Worm (Caenorhabditis elegans) whole organism, mixed stage, embryonic: ENCODE measurements around the gene octr-1.

Experiments
- ceh-83 ChIP-seq: fragments of 200-800 bp; sonication (Bioruptor generic); optimal IDR thresholded peaks from 2 replicates; lab custom pipeline; 2018; ENCODE audit warnings: mild to moderate bottlenecking, missing genetic modification characterization, missing compliant biosample characterization
- lsy-2 ChIP-seq: fragments of 150-350 bp; optimal IDR thresholded peaks from 2 replicates; lab custom pipeline; 2014; ENCODE audit warnings: missing biosample characterization, missing genetic modification characterization
- nhr-28 ChIP-seq: fragments of 150-350 bp; optimal IDR thresholded peaks from 2 replicates; lab custom pipeline; 2014; ENCODE audit warnings: missing biosample characterization, missing genetic modification characterization
- pha-4 ChIP-seq: fragments of 150-350 bp; optimal IDR thresholded peaks from 2 replicates; lab custom pipeline; 2018; ENCODE audit warnings: missing biosample characterization, missing genetic modification reagents, missing genetic modification characterization
- ztf-11 ChIP-seq: fragments of 150-350 bp; optimal IDR thresholded peaks from 2 replicates; lab custom pipeline; 2014; ENCODE audit warnings: missing biosample characterization, missing genetic modification characterization

ce11 chrX:5579714-5580265 is 31.3 kb downstream of the octr-1 start:
- no peak for TF ChIP-seq nhr-28 (tag; lab: Kevin White, UChicago)
- TF ChIP-seq lsy-2 (tag; lab: Kevin White, UChicago), result no peak
- no peak for TF ChIP-seq ceh-83 (GFP tag; lab: Kevin White, UChicago)
- no peak for TF ChIP-seq ztf-11
- no peak for TF ChIP-seq pha-4
